Worm (Caenorhabditis elegans) whole organism, early embryonic: ENCODE data around the gene ZC239.20.

Experiments
- B0310.2 ChIP-seq: sonication (generic microtip); optimal IDR thresholded peaks from 2 replicates; lab custom pipeline; 2016; ENCODE audit warnings: mild to moderate bottlenecking, missing genetic modification characterization, missing compliant biosample characterization
- F13C5.2 ChIP-seq: sonication (generic microtip); optimal IDR thresholded peaks from 2 replicates; lab custom pipeline; 2017; ENCODE audit warnings: mild to moderate bottlenecking, missing genetic modification characterization, inconsistent platforms, missing compliant biosample characterization
- ama-1 ChIP-seq: fragments of 150-350 bp; optimal IDR thresholded peaks from 2 replicates; lab custom pipeline; 2014
- ceh-13 ChIP-seq: fragments of 200-800 bp; sonication (Bioruptor generic); optimal IDR thresholded peaks from 2 replicates; lab custom pipeline; 2018; ENCODE audit warnings: mild to moderate bottlenecking, missing genetic modification characterization, missing compliant biosample characterization
- ceh-36 ChIP-seq: sonication (generic microtip); optimal IDR thresholded peaks from 2 replicates; lab custom pipeline; 2016; ENCODE audit warnings: missing genetic modification characterization, inconsistent platforms, missing compliant biosample characterization
- ets-7 ChIP-seq: sonication (generic microtip); optimal IDR thresholded peaks from 2 replicates; lab custom pipeline; 2016; ENCODE audit warnings: missing genotype, missing genetic modification characterization, missing compliant biosample characterization
- flt-1 ChIP-seq: fragments of 200-800 bp; sonication (Bioruptor generic); IDR thresholded peaks from 2 replicates; pipeline ENCODE4 v1.3.6; 2022; ENCODE audit warnings: missing genetic modification characterization, missing compliant biosample characterization
- hmg-4 ChIP-seq: fragments of 200-800 bp; sonication (Bioruptor generic); optimal IDR thresholded peaks from 2 replicates; lab custom pipeline; 2018; ENCODE audit warnings: mild to moderate bottlenecking, missing genetic modification characterization, missing compliant biosample characterization
- hnd-1 ChIP-seq: sonication (generic microtip); optimal IDR thresholded peaks from 2 replicates; lab custom pipeline; 2016; ENCODE audit warnings: missing genetic modification characterization, missing compliant biosample characterization
- scrt-1 ChIP-seq: fragments of 200-800 bp; sonication (Bioruptor generic); IDR thresholded peaks from 2 replicates; pipeline ENCODE4 v1.3.6; 2022; ENCODE audit warnings: missing genetic modification characterization, missing compliant biosample characterization
- tbx-11 ChIP-seq: fragments of 200-800 bp; sonication (Bioruptor generic); IDR thresholded peaks from 2 replicates; pipeline ENCODE4 v1.3.6; 2022; ENCODE audit warnings: missing genetic modification characterization, missing compliant biosample characterization
- tbx-37 ChIP-seq: fragments of 200-800 bp; sonication (Bioruptor generic); conservative IDR thresholded peaks from 2 replicates; pipeline ENCODE4 v1.3.6; 2022; ENCODE audit warnings: missing genetic modification reagents, missing genetic modification characterization, missing compliant biosample characterization

- no peak for TF ChIP-seq ceh-36 (tag; lab: Kevin White, UChicago)
- no peak for TF ChIP-seq ama-1 (lab: Kevin White, UChicago)
- no peak for TF ChIP-seq ets-7
- TF ChIP-seq F13C5.2 = no peak
- TF ChIP-seq B0310.2 (tag; lab: Kevin White, UChicago) = no peak
- no peak for TF ChIP-seq tbx-37 (GFP tag; lab: Robert Waterston, UW)
- no peak for TF ChIP-seq hnd-1 (tag; lab: Kevin White, UChicago)
- TF ChIP-seq flt-1 (GFP tag; lab: Robert Waterston, UW) = no peak
- no peak for TF ChIP-seq tbx-11 (GFP tag; lab: Robert Waterston, UW)
- TF ChIP-seq scrt-1 = no peak
- TF ChIP-seq hmg-4 = no peak
- no peak for TF ChIP-seq ceh-13 (GFP tag; lab: Kevin White, UChicago)
Measured at ce11 chrII:3225200-3225599, 18.9 kb upstream of the ZC239.20 start, which contains the start of gene ZC239.16.
